Worm (Caenorhabditis elegans): ENCODE data around the gene tat-2.

- TF ChIP-seq lin-15B (tag; optimal IDR thresholded peaks at IDR 0.05) = no peak
- TF ChIP-seq T20F7.1 (GFP tag; optimal IDR thresholded peaks at IDR 0.05) = no peak
- TF ChIP-seq lin-39 (tag; optimal IDR thresholded peaks at IDR 0.05) = no peak
- no peak for TF ChIP-seq hlh-30 (tag; optimal IDR thresholded peaks at IDR 0.05; ENCODE audit: insufficient read depth)
- TF ChIP-seq spr-1 (tag; optimal IDR thresholded peaks at IDR 0.05) = no peak
- no peak for TF ChIP-seq ztf-11 (tag; optimal IDR thresholded peaks at IDR 0.05)
Observed at ce11 chrIV:4887258-4887657, 40.6 kb upstream of the tat-2 start, which contains the start of gene T08B6.1.
